Worm (Caenorhabditis elegans) whole organism, early embryonic: ENCODE data around the gene egl-17.

ENCODE experiments used
- F13C5.2 ChIP-seq: sonication (generic microtip); optimal IDR thresholded peaks from 2 replicates; lab custom pipeline; 2017; ENCODE audit warnings: mild to moderate bottlenecking, missing genetic modification characterization, inconsistent platforms, missing compliant biosample characterization
- ama-1 ChIP-seq: fragments of 150-350 bp; optimal IDR thresholded peaks from 2 replicates; lab custom pipeline; 2014
- tbx-11 ChIP-seq: fragments of 200-800 bp; sonication (Bioruptor generic); IDR thresholded peaks from 2 replicates; pipeline ENCODE4 v1.3.6; 2022; ENCODE audit warnings: missing genetic modification characterization, missing compliant biosample characterization
- tbx-37 ChIP-seq: fragments of 200-800 bp; sonication (Bioruptor generic); conservative IDR thresholded peaks from 2 replicates; pipeline ENCODE4 v1.3.6; 2022; ENCODE audit warnings: missing genetic modification reagents, missing genetic modification characterization, missing compliant biosample characterization

- no peak for TF ChIP-seq ama-1
- no peak for TF ChIP-seq tbx-37
- TF ChIP-seq F13C5.2: no peak
- no peak for TF ChIP-seq tbx-11 (GFP tag; lab: Robert Waterston, UW)
These were observed 30.2 kb upstream of the egl-17 start for ce11 chrX:459316-459715.
